Worm (Caenorhabditis elegans): ENCODE data around the gene C14H10.3.

DNA sequence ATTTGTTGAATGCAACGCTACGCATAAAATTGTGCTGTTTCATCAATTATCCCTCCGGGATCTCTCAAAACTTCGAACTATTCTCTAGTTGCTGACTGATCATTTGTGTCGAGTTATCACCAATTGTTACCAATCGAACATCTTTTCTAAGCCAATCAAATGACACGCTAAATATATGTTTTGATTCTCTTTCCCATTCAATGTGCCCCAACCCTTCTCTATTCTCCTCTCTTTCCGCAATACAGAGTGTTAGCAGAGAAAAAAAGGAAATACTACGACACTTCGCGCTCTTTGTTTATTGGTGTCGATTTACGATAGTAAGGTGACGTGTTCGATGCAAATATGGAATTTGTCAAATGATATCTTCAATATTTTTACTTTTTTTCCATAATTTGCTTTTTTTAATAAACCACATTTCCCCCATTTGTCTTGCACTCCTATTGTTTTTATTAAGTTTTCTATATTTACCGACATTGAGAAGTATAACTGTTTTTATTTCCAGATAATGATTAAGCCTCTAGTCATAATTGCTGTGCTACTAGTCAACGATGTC, 30.7 kb downstream of the C14H10.3 start, which contains the start of gene nucb-1:
- peak; percentile 45 to 87 for TF ChIP-seq lsy-2 (tag; optimal IDR thresholded peaks at IDR 0.05)
- no peak for TF ChIP-seq nhr-11 (tag; optimal IDR thresholded peaks at IDR 0.05)
